Worm (Caenorhabditis elegans) whole organism, L3 larva: ENCODE results near the gene sri-31.

Experiments
- aly-2 ChIP-seq: fragments of 150-350 bp; optimal IDR thresholded peaks from 2 replicates; lab custom pipeline; 2014; ENCODE audit warnings: missing biosample characterization, missing genetic modification characterization
- elt-2 ChIP-seq: sonication (generic microtip); optimal IDR thresholded peaks from 2 replicates; lab custom pipeline; 2016; ENCODE audit warnings: missing genetic modification reagents, mild to moderate bottlenecking, missing genetic modification characterization, missing compliant biosample characterization
- nhr-11 ChIP-seq: fragments of 150-350 bp; optimal IDR thresholded peaks from 2 replicates; lab custom pipeline; 2014; ENCODE audit warnings: missing biosample characterization, missing genetic modification characterization
- nhr-237 ChIP-seq: fragments of 150-350 bp; optimal IDR thresholded peaks from 2 replicates; lab custom pipeline; 2014; ENCODE audit warnings: missing biosample characterization, missing genetic modification characterization
- nhr-28 ChIP-seq: fragments of 150-350 bp; optimal IDR thresholded peaks from 2 replicates; lab custom pipeline; 2014; ENCODE audit warnings: missing biosample characterization, missing genetic modification characterization
- sea-2 ChIP-seq: fragments of 150-350 bp; sonication (generic microtip); optimal IDR thresholded peaks from 4 replicates; lab custom pipeline; 2014; ENCODE audit warnings: missing biosample characterization, missing genetic modification reagents, missing genetic modification characterization
- unc-39 ChIP-seq: sonication (generic microtip); optimal IDR thresholded peaks from 4 replicates; lab custom pipeline; 2017; ENCODE audit warnings: missing biosample characterization, missing genetic modification characterization

DNA sequence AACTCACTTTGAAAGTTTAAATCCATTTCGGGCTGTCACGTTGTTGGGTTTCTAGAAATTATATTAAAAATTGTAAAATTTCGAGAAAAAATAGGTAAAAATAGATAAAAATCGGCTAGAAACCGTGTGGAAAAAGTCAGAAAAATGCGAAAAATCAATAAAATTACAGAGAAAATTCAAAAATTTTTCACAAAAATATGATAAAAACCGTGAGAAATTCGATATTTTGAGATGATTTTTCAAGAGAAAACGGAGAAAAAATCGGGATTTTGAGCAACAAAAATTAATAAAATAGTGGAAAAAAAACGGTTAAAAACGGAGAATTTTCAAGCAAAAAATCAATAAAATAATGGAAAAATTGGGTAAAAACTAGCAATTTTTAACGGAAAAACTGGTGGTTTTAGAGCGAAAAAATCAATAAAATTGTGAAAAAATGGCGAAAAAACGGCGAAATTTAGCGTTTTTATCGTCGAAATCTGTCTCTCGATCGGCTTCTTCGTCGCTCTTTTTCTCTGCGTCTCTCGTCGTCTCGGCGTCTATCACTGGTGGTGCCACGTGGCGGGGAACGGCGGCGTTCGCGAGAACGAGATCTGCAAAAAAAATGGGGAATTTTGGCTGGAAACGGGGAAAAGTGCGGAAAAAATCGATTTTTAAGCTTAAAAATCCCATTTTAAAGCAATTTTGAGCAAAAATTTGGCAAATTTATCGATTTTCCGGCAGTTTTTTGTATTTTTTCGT lies 20.4 kb downstream of the sri-31 start, which contains the start of gene Y25C1A.7:
- TF ChIP-seq nhr-11 (tag; lab: Kevin White, UChicago), result no peak
- no peak for TF ChIP-seq elt-2 (tag; lab: Kevin White, UChicago)
- no peak for TF ChIP-seq nhr-237 (tag; lab: Kevin White, UChicago)
- no peak for TF ChIP-seq unc-39 (tag; lab: Kevin White, UChicago)
- no peak for TF ChIP-seq sea-2 (GFP tag; lab: Kevin White, UChicago)
- TF ChIP-seq aly-2 (tag; lab: Kevin White, UChicago), result no peak
- no peak for TF ChIP-seq nhr-28 (tag; lab: Kevin White, UChicago)
